Fruit fly (Drosophila melanogaster): ENCODE measurements around the gene Or82a.

Gene Or82a

DNA sequence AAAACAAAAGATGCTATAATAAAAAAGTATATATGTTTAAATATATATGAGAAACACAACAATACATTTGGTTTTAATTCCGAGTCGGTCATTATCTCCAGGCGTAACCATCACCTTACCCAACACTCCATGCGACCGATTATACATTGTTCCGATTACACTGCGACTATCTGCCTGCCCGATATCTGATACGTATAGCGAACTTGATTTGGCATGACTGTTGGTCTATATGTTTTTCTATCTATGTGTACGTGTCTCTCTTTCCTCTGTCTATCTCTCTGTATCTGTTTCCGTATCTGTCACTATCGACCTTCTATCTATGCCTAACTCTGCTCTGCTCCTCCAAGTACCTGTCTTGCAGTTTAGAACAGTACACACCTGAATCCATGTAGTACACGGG is 44.7 kb downstream of the Or82a start:
- TF ChIP-seq vri (GFP tag; optimal IDR thresholded peaks at IDR 0.05) (peak; percentile 57), Eip78C (GFP tag) (peak; percentile 9), CG9139 (GFP tag; optimal IDR thresholded peaks at IDR 0.05) (no peak), svp (GFP tag) (peak; percentile 64), Blimp-1 (GFP tag; optimal IDR thresholded peaks at IDR 0.05) (no peak)

dm6 chr3R:4307664-4308416 is 51.1 kb downstream of the Or82a start, which contains the start of gene MP1:
Gene MP1 (plus strand): TSS chr3R:4307908.
- TF ChIP-seq Hr39 (GFP tag; optimal IDR thresholded peaks at IDR 0.05) = no peak
- TF ChIP-seq CG3919 (GFP tag; optimal IDR thresholded peaks at IDR 0.05) = no peak
- TF ChIP-seq Gug (GFP tag; IDR thresholded peaks at IDR 0.05) = no peak
- no peak for TF ChIP-seq Blimp-1 (GFP tag; optimal IDR thresholded peaks at IDR 0.05)
- no peak for TF ChIP-seq Hr38 (GFP tag; optimal IDR thresholded peaks at IDR 0.05)
- TF ChIP-seq fd59A (GFP tag; optimal IDR thresholded peaks at IDR 0.05) = no peak
- no peak for TF ChIP-seq dac (GFP tag; optimal IDR thresholded peaks at IDR 0.05)
- no peak for TF ChIP-seq Smox (GFP tag; optimal IDR thresholded peaks at IDR 0.05)
- TF ChIP-seq eg (GFP tag; IDR thresholded peaks at IDR 0.05) = no peak
- TF ChIP-seq Sox102F (GFP tag; optimal IDR thresholded peaks at IDR 0.05) = peak; percentile 41
- no peak for TF ChIP-seq Met (GFP tag; optimal IDR thresholded peaks at IDR 0.05)
- TF ChIP-seq CG8119 (GFP tag; IDR thresholded peaks at IDR 0.05) = no peak
- TF ChIP-seq pdm3 (GFP tag; optimal IDR thresholded peaks at IDR 0.05) = no peak
- TF ChIP-seq CG11294 (GFP tag; IDR thresholded peaks at IDR 0.05) = no peak
- TF ChIP-seq CG34406 (GFP tag; optimal IDR thresholded peaks at IDR 0.05) = no peak
- TF ChIP-seq acj6 (GFP tag; optimal IDR thresholded peaks at IDR 0.05) = no peak
- no peak for TF ChIP-seq Eip93F (GFP tag; optimal IDR thresholded peaks at IDR 0.05)
- peak; percentile 16 for TF ChIP-seq Sox14 (GFP tag; optimal IDR thresholded peaks at IDR 0.05)
- no peak for TF ChIP-seq CG10669 (GFP tag; optimal IDR thresholded peaks at IDR 0.05)
- TF ChIP-seq CG6792 (GFP tag; optimal IDR thresholded peaks at IDR 0.05) = no peak
- TF ChIP-seq fd85E (GFP tag; optimal IDR thresholded peaks at IDR 0.05) = peak; percentile 35
- no peak for TF ChIP-seq Sox15 (GFP tag; optimal IDR thresholded peaks at IDR 0.05)
- TF ChIP-seq CG15336 (GFP tag; IDR thresholded peaks at IDR 0.05) = no peak; the same call in 1 of the 2 replicates
- no peak for TF ChIP-seq CG32006 (GFP tag; optimal IDR thresholded peaks at IDR 0.05)
- peak; percentile 23 for TF ChIP-seq esn (GFP tag; optimal IDR thresholded peaks at IDR 0.05)
- no peak for TF ChIP-seq CG6276 (GFP tag; optimal IDR thresholded peaks at IDR 0.05)
- peak; percentile 77 for TF ChIP-seq Eip78C (GFP tag)
- TF ChIP-seq CG8632 (GFP tag; optimal IDR thresholded peaks at IDR 0.05) = no peak
- TF ChIP-seq salr (GFP tag; optimal IDR thresholded peaks at IDR 0.05) = no peak
- peak; percentile 76 for TF ChIP-seq CG6854 (GFP tag; optimal IDR thresholded peaks at IDR 0.05)
- TF ChIP-seq cyc (GFP tag; optimal IDR thresholded peaks at IDR 0.05) = no peak
- no peak for TF ChIP-seq CG7368 (GFP tag; optimal IDR thresholded peaks at IDR 0.05)
- TF ChIP-seq CG8319 (GFP tag; optimal IDR thresholded peaks at IDR 0.05) = no peak
- TF ChIP-seq CG6808 (GFP tag; optimal IDR thresholded peaks at IDR 0.05) = no peak
- TF ChIP-seq CG31627 (GFP tag; optimal IDR thresholded peaks at IDR 0.05) = no peak
- no peak for TF ChIP-seq CG3032 (tag; optimal IDR thresholded peaks at IDR 0.05)
- no peak for TF ChIP-seq CG11902 (GFP tag; optimal IDR thresholded peaks at IDR 0.05)
- no peak for TF ChIP-seq CG11762 (GFP tag; optimal IDR thresholded peaks at IDR 0.05; ENCODE audit: insufficient read depth)
- TF ChIP-seq CG1621 (tag; optimal IDR thresholded peaks at IDR 0.05) = peak; percentile 78
- no peak for TF ChIP-seq Hr4 (GFP tag; optimal IDR thresholded peaks at IDR 0.05)
- TF ChIP-seq CG4318 (GFP tag; optimal IDR thresholded peaks at IDR 0.05) = no peak
- TF ChIP-seq vri (GFP tag; optimal IDR thresholded peaks at IDR 0.05) = peak; percentile 21
- TF ChIP-seq svp (GFP tag) = peak; percentile 96
- TF ChIP-seq topi (GFP tag; optimal IDR thresholded peaks at IDR 0.05) = peak; percentile 1
- no peak for TF ChIP-seq Ets21C (GFP tag; optimal IDR thresholded peaks at IDR 0.05)
- no peak for TF ChIP-seq Eip75B (GFP tag; optimal IDR thresholded peaks at IDR 0.05)
- TF ChIP-seq ss (GFP tag; optimal IDR thresholded peaks at IDR 0.05) = peak in 1 of 2 experiments; percentile 47
- TF ChIP-seq CG16779 (tag; optimal IDR thresholded peaks at IDR 0.05) = no peak

Data from whole organism, prepupa.